Fruit fly (Drosophila melanogaster) whole organism, embryonic: ENCODE measurements around the gene CG15517.

Experiments
- CG11085 ChIP-seq: fragments of 200-800 bp; sonication (Bioruptor generic); IDR thresholded peaks from 2 replicates; pipeline ENCODE4 v1.3.6; 2022; ENCODE audit warnings: missing biosample characterization, missing genetic modification characterization
- CG11504 ChIP-seq: fragments of 200-800 bp; sonication (Bioruptor generic); optimal IDR thresholded peaks from 3 replicates; lab custom pipeline; 2019; ENCODE audit warnings: missing biosample characterization, mild to moderate bottlenecking, missing genetic modification characterization, moderate library complexity
- CG13287 ChIP-seq: fragments of 200-800 bp; sonication (Bioruptor generic); IDR thresholded peaks from 2 replicates; pipeline ENCODE4 v1.3.6; 2022; ENCODE audit warnings: missing biosample characterization, missing genetic modification characterization; ENCODE audit not compliant: partially characterized antibody
- CG14441 ChIP-seq: fragments of 200-800 bp; sonication (Bioruptor generic); IDR thresholded peaks from 2 replicates; pipeline ENCODE4 v1.3.6; 2022; ENCODE audit warnings: missing biosample characterization, missing genetic modification characterization
- CG14710 ChIP-seq: fragments of 200-800 bp; sonication (Bioruptor generic); optimal IDR thresholded peaks from 3 replicates; lab custom pipeline; 2019; ENCODE audit warnings: missing biosample characterization, mild to moderate bottlenecking, missing genetic modification characterization, moderate library complexity
- CG1529 ChIP-seq: fragments of 200-800 bp; sonication (Bioruptor generic); optimal IDR thresholded peaks from 3 replicates; lab custom pipeline; 2018; ENCODE audit warnings: missing biosample characterization, missing genetic modification characterization
- CG15514 ChIP-seq: fragments of 200-800 bp; sonication (Bioruptor generic); optimal IDR thresholded peaks from 3 replicates; lab custom pipeline; 2017; ENCODE audit warnings: missing biosample characterization, missing genetic modification characterization, mild to moderate bottlenecking, moderate library complexity, missing genetic modification reagents
- CG1603 ChIP-seq: fragments of 200-800 bp; sonication (Bioruptor generic); optimal IDR thresholded peaks from 2 replicates; lab custom pipeline; 2019; ENCODE audit warnings: missing biosample characterization, mild to moderate bottlenecking, missing genetic modification characterization, moderate library complexity
- CG17328 ChIP-seq: fragments of 200-800 bp; sonication (Bioruptor generic); IDR thresholded peaks from 2 replicates; pipeline ENCODE4 v1.3.6; 2022; ENCODE audit warnings: missing biosample characterization, missing genetic modification characterization
- CG2202 ChIP-seq: fragments of 200-800 bp; sonication (Bioruptor generic); optimal IDR thresholded peaks from 2 replicates; lab custom pipeline; 2018; ENCODE audit warnings: missing biosample characterization, mild to moderate bottlenecking, missing genetic modification characterization
- CG33213 ChIP-seq: fragments of 200-800 bp; sonication (Bioruptor generic); optimal IDR thresholded peaks from 3 replicates; lab custom pipeline; 2016; ENCODE audit warnings: missing biosample characterization, missing genetic modification characterization
- CG4328 ChIP-seq: fragments of 200-800 bp; sonication (Bioruptor generic); optimal IDR thresholded peaks from 3 replicates; lab custom pipeline; 2017; ENCODE audit warnings: missing biosample characterization, missing genetic modification reagents, missing genetic modification characterization
- CG4617 ChIP-seq: fragments of 200-800 bp; sonication (Bioruptor generic); optimal IDR thresholded peaks from 3 replicates; lab custom pipeline; 2016; ENCODE audit warnings: missing biosample characterization, missing genetic modification characterization, borderline replicate concordance
- CG6683 ChIP-seq: fragments of 200-800 bp; sonication (Bioruptor generic); optimal IDR thresholded peaks from 2 replicates; lab custom pipeline; 2017; ENCODE audit warnings: missing biosample characterization, mild to moderate bottlenecking, missing genetic modification characterization, missing genetic modification reagents
- CG7271 ChIP-seq: fragments of 200-800 bp; sonication (Bioruptor generic); optimal IDR thresholded peaks from 2 replicates; lab custom pipeline; 2018; ENCODE audit warnings: missing biosample characterization, mild to moderate bottlenecking, missing genetic modification characterization, moderate library complexity
- CG9797 ChIP-seq: fragments of 200-800 bp; sonication (Bioruptor generic); optimal IDR thresholded peaks from 3 replicates; lab custom pipeline; 2018; ENCODE audit warnings: missing biosample characterization, mild to moderate bottlenecking, missing genetic modification characterization
- CHES-1-like ChIP-seq: fragments of 200-800 bp; sonication (Bioruptor generic); optimal IDR thresholded peaks from 2 replicates; lab custom pipeline; 2016; ENCODE audit warnings: missing biosample characterization, missing genetic modification characterization
- Camta ChIP-seq: fragments of 200-800 bp; sonication (Bioruptor generic); optimal IDR thresholded peaks from 2 replicates; lab custom pipeline; 2016; ENCODE audit warnings: missing biosample characterization, missing genetic modification characterization
- Elba2 ChIP-seq: fragments of 200-800 bp; sonication (Bioruptor generic); optimal IDR thresholded peaks from 3 replicates; lab custom pipeline; 2016; ENCODE audit warnings: missing biosample characterization, missing genetic modification characterization
- HLH54F ChIP-seq: fragments of 200-800 bp; sonication (Bioruptor generic); optimal IDR thresholded peaks from 3 replicates; lab custom pipeline; 2016; ENCODE audit warnings: missing biosample characterization, missing genetic modification characterization
- HmgD ChIP-seq: fragments of 200-800 bp; sonication (Bioruptor generic); optimal IDR thresholded peaks from 3 replicates; lab custom pipeline; 2016; ENCODE audit warnings: missing biosample characterization, missing genetic modification characterization
- HmgZ ChIP-seq: fragments of 200-800 bp; sonication (Bioruptor generic); optimal IDR thresholded peaks from 2 replicates; lab custom pipeline; 2018; ENCODE audit warnings: missing biosample characterization, mild to moderate bottlenecking, missing genetic modification characterization
- MBD-R2 ChIP-seq: fragments of 200-800 bp; sonication (Bioruptor generic); IDR thresholded peaks from 2 replicates; pipeline ENCODE4 v1.3.6; 2022; ENCODE audit warnings: missing biosample characterization, missing genetic modification characterization
- MESR4 ChIP-seq: fragments of 200-800 bp; sonication (Bioruptor generic); optimal IDR thresholded peaks from 2 replicates; lab custom pipeline; 2018; ENCODE audit warnings: missing biosample characterization, mild to moderate bottlenecking, missing genetic modification characterization, moderate library complexity
- Med ChIP-seq: fragments of 200-800 bp; sonication (Bioruptor generic); peaks from one replicate; lab custom pipeline; 2016; ENCODE audit warnings: missing biosample characterization, missing genetic modification characterization, mild to moderate bottlenecking, inconsistent platforms, moderate library complexity
- Meics ChIP-seq: fragments of 200-800 bp; sonication (Bioruptor generic); optimal IDR thresholded peaks from 2 replicates; lab custom pipeline; 2017; ENCODE audit warnings: missing biosample characterization, mild to moderate bottlenecking, missing genetic modification characterization
- Neu2 ChIP-seq: fragments of 200-800 bp; sonication (Bioruptor generic); optimal IDR thresholded peaks from 3 replicates; lab custom pipeline; 2016; ENCODE audit warnings: missing biosample characterization, missing genetic modification characterization, borderline replicate concordance
- Nf-YB ChIP-seq: fragments of 200-800 bp; sonication (Bioruptor generic); optimal IDR thresholded peaks from 3 replicates; lab custom pipeline; 2019; ENCODE audit warnings: missing biosample characterization, mild to moderate bottlenecking, missing genetic modification characterization, moderate library complexity
- Opbp ChIP-seq: fragments of 200-800 bp; sonication (Bioruptor generic); IDR thresholded peaks from 3 replicates; pipeline ENCODE4 v1.3.6; 2022; ENCODE audit warnings: missing biosample characterization, missing genetic modification characterization; ENCODE audit not compliant: partially characterized antibody
- Sin3A ChIP-seq: fragments of >200 bp; optimal IDR thresholded peaks from 2 replicates; lab custom pipeline; 2018
- Six4 ChIP-seq: fragments of 200-800 bp; sonication (Bioruptor generic); optimal IDR thresholded peaks from 2 replicates; lab custom pipeline; 2016; ENCODE audit warnings: missing biosample characterization, missing genetic modification characterization
- Ssrp ChIP-seq: fragments of 200-800 bp; sonication (Bioruptor generic); optimal IDR thresholded peaks from 2 replicates; lab custom pipeline; 2018; ENCODE audit warnings: missing biosample characterization, mild to moderate bottlenecking, missing genetic modification characterization, moderate library complexity
- amos ChIP-seq: fragments of 200-800 bp; sonication (Bioruptor generic); IDR thresholded peaks from 2 replicates; pipeline ENCODE4 v1.3.6; 2022; ENCODE audit warnings: missing biosample characterization, missing genetic modification characterization; ENCODE audit not compliant: partially characterized antibody
- bigmax ChIP-seq: fragments of 200-800 bp; sonication (Bioruptor generic); optimal IDR thresholded peaks from 2 replicates; lab custom pipeline; 2018; ENCODE audit warnings: missing biosample characterization, mild to moderate bottlenecking, missing genetic modification characterization
- cas ChIP-seq: fragments of 200-800 bp; sonication (Bioruptor generic); IDR thresholded peaks from 2 replicates; pipeline ENCODE4 v1.3.6; 2022; ENCODE audit warnings: missing biosample characterization, missing genetic modification characterization
- croc ChIP-seq: fragments of 200-800 bp; sonication (Bioruptor generic); conservative IDR thresholded peaks from 3 replicates; pipeline ENCODE4 v1.3.6; 2022; ENCODE audit warnings: missing biosample characterization, missing genetic modification characterization
- dpn ChIP-seq, 2 experiments: fragments of 200-800 bp; sonication (Bioruptor generic); optimal IDR thresholded peaks; 3 replicates each; lab custom pipeline; 2016; ENCODE audit warnings: missing biosample characterization in 2 of 2, missing genetic modification characterization in 2 of 2
- dysf ChIP-seq: fragments of 200-800 bp; sonication (Bioruptor generic); IDR thresholded peaks from 3 replicates; pipeline ENCODE4 v1.3.6; 2022; ENCODE audit warnings: missing biosample characterization, missing genetic modification characterization
- ems ChIP-seq: fragments of 200-800 bp; sonication (Bioruptor generic); optimal IDR thresholded peaks from 3 replicates; lab custom pipeline; 2016; ENCODE audit warnings: missing biosample characterization, missing genetic modification characterization
- gcm2 ChIP-seq: fragments of 200-800 bp; sonication (Bioruptor generic); optimal IDR thresholded peaks from 2 replicates; lab custom pipeline; 2016; ENCODE audit warnings: missing biosample characterization, missing genetic modification characterization
- ham ChIP-seq: fragments of 200-800 bp; sonication (Bioruptor generic); IDR thresholded peaks from 2 replicates; pipeline ENCODE4 v1.3.6; 2022; ENCODE audit warnings: missing biosample characterization, missing genetic modification characterization
- hbn ChIP-seq: fragments of 200-800 bp; sonication (Bioruptor generic); IDR thresholded peaks from 2 replicates; pipeline ENCODE4 v1.3.6; 2022; ENCODE audit warnings: missing biosample characterization, missing genetic modification characterization; ENCODE audit not compliant: partially characterized antibody
- pita ChIP-seq: fragments of 200-800 bp; sonication (Bioruptor generic); optimal IDR thresholded peaks from 2 replicates; lab custom pipeline; 2017; ENCODE audit warnings: missing biosample characterization, mild to moderate bottlenecking, missing genetic modification characterization
- pzg ChIP-seq: fragments of 200-800 bp; sonication (Bioruptor generic); optimal IDR thresholded peaks from 3 replicates; lab custom pipeline; 2018; ENCODE audit warnings: missing biosample characterization, mild to moderate bottlenecking, missing genetic modification characterization, moderate library complexity
- rib ChIP-seq: fragments of 200-800 bp; sonication (Bioruptor generic); IDR thresholded peaks from 2 replicates; pipeline ENCODE4 v1.3.6; 2022; ENCODE audit warnings: missing biosample characterization, missing genetic modification characterization
- row ChIP-seq: fragments of 200-800 bp; sonication (Bioruptor generic); IDR thresholded peaks from 3 replicates; pipeline ENCODE4 v1.3.6; 2022; ENCODE audit warnings: missing biosample characterization, missing genetic modification characterization
- sima ChIP-seq: fragments of 200-800 bp; sonication (Bioruptor generic); optimal IDR thresholded peaks from 2 replicates; lab custom pipeline; 2016; ENCODE audit warnings: missing biosample characterization, missing genetic modification characterization
- ssp ChIP-seq: fragments of 200-800 bp; sonication (Bioruptor generic); IDR thresholded peaks from 2 replicates; pipeline ENCODE4 v1.3.6; 2022; ENCODE audit warnings: missing biosample characterization, missing genetic modification characterization
- toy ChIP-seq: fragments of 200-800 bp; sonication (Bioruptor generic); IDR thresholded peaks from 2 replicates; pipeline ENCODE4 v1.3.6; 2022; ENCODE audit warnings: missing biosample characterization, missing genetic modification characterization
- zfh2 ChIP-seq: fragments of 200-800 bp; sonication (Bioruptor generic); optimal IDR thresholded peaks from 2 replicates; lab custom pipeline; 2016; ENCODE audit warnings: missing biosample characterization, missing genetic modification characterization

CG15517 gene

dm6 chr3R:29858806-29859205 is 44.8 kb downstream of the CG15517 start, which contains the start of gene CG7824 (continued):
- peak; percentile 57 for TF ChIP-seq CG9797 (GFP tag; lab: Kevin White, UChicago)
- peak; percentile 8 for TF ChIP-seq CG33213 (GFP tag; lab: Kevin White, UChicago)
- peak; percentile 69 for TF ChIP-seq pita
- TF ChIP-seq CG13287 (GFP tag; lab: Robert Waterston, UW), result peak; percentile 17; the same call in 1 of the 2 replicates
- peak; percentile 40 for TF ChIP-seq Sin3A (lab: Kevin White, UChicago)
- peak; percentile 23 for TF ChIP-seq CG14710 (tag; lab: Kevin White, UChicago)
- TF ChIP-seq MESR4 (GFP tag; lab: Kevin White, UChicago), result peak; percentile 45
- TF ChIP-seq row (GFP tag; lab: Robert Waterston, UW), result 0 out of 3 replicates have a peak, but pooled peaks have one; percentile 20
- TF ChIP-seq dysf, result no peak
- TF ChIP-seq ham (GFP tag; lab: Robert Waterston, UW), result no peak
- no peak for TF ChIP-seq CG14441
- TF ChIP-seq CHES-1-like (GFP tag; lab: Kevin White, UChicago), result no peak
- peak; percentile 74 for TF ChIP-seq pzg (GFP tag; lab: Kevin White, UChicago)
- no peak for TF ChIP-seq Ssrp (tag; lab: Kevin White, UChicago)
- no peak for TF ChIP-seq HLH54F (GFP tag; lab: Kevin White, UChicago)
- TF ChIP-seq dpn (GFP tag; optimal IDR thresholded peaks at IDR 0.05; lab: Kevin White, UChicago), result no peak
- peak; percentile 45 for TF ChIP-seq HmgZ (tag; lab: Kevin White, UChicago)
- TF ChIP-seq gcm2 (GFP tag; lab: Kevin White, UChicago), result no peak
- no peak for TF ChIP-seq Meics (GFP tag; lab: Kevin White, UChicago)
- TF ChIP-seq zfh2, result no peak
- TF ChIP-seq Med (GFP tag; lab: Kevin White, UChicago), result peak; percentile 11
- TF ChIP-seq Nf-YB (GFP tag; lab: Kevin White, UChicago), result no peak
- peak; percentile 6 for TF ChIP-seq HmgD (GFP tag; lab: Kevin White, UChicago)
- no peak for TF ChIP-seq CG7271 (tag; lab: Kevin White, UChicago)
- peak; percentile 53; the same call in 1 of the 2 replicates for TF ChIP-seq MBD-R2 (GFP tag; lab: Robert Waterston, UW)
- TF ChIP-seq hbn (GFP tag; lab: Robert Waterston, UW), result no peak
- peak; percentile 24; the same call in 1 of the 2 replicates for TF ChIP-seq amos (GFP tag; lab: Robert Waterston, UW)
- peak; percentile 67 for TF ChIP-seq CG4617 (GFP tag; lab: Kevin White, UChicago)
- no peak for TF ChIP-seq rib (GFP tag; lab: Robert Waterston, UW)
- peak; percentile 72 for TF ChIP-seq CG1603
- TF ChIP-seq Camta (GFP tag; lab: Kevin White, UChicago), result no peak
- TF ChIP-seq, all 482 proteins: peak for 46

DNA sequence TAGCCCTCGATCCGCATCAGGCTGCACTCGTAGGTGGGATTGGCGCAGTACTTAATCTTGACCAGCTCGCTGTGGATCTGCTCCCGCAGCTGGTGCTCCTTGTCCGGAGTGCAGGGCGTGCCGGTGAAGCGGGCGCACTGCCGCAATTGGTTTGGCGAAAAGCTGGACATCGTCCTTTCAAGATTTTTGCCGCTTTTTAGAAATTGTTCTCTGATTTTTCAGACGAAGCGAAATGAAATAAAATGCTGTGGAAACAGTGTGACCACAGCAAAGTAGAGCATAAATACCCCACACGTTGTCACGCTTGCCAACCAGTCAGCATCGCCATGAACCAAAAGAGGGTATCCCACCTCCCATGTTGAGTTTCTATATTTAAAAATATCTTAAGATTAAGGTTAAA is 46.4 kb downstream of the CG15517 start, which contains the start of gene dgt1:
Gene dgt1, minus strand, starts transcription at position 264 of the 400 bp plus-strand sequence.
- TF ChIP-seq cas (no peak), CG11085 (no peak), CG17328 (GFP tag; lab: Robert Waterston, UW) (0 out of 2 replicates have a peak, but pooled peaks have one; percentile 10), CG6683 (GFP tag; lab: Kevin White, UChicago) (no peak), bigmax (GFP tag; lab: Kevin White, UChicago) (peak; percentile 90), Ssrp (tag; lab: Kevin White, UChicago) (no peak), CG15514 (GFP tag; lab: Kevin White, UChicago) (peak; percentile 93), Opbp (GFP tag; lab: Robert Waterston, UW) (peak; percentile 58; the same call in 1 of the 3 replicates), Sin3A (lab: Kevin White, UChicago) (no peak), Six4 (GFP tag; lab: Kevin White, UChicago) (no peak), croc (no peak), ssp (no peak), Elba2 (peak; percentile 40), CG14710 (tag; lab: Kevin White, UChicago) (peak; percentile 85), CG2202 (tag; lab: Kevin White, UChicago) (no peak), ems (GFP tag; lab: Kevin White, UChicago) (peak; percentile 14), CG11504 (tag; lab: Kevin White, UChicago) (no peak), CG1529 (GFP tag; lab: Kevin White, UChicago) (no peak), Neu2 (GFP tag; lab: Kevin White, UChicago) (no peak), sima (GFP tag; lab: Kevin White, UChicago) (no peak), CG4617 (GFP tag; lab: Kevin White, UChicago) (peak; percentile 88), CG4328 (GFP tag; lab: Kevin White, UChicago) (no peak), toy (GFP tag; lab: Robert Waterston, UW) (no peak)
